Fruit fly (Drosophila melanogaster) Kc167 (cell line): Measurements from ENCODE around the gene tut.

ENCODE experiments used
- Myc ChIP-seq: fragments of >200 bp; optimal IDR thresholded peaks from 2 replicates; lab custom pipeline; 2017; ENCODE audit warnings: missing external identifiers
- Sin3A ChIP-seq: fragments of >200 bp; optimal IDR thresholded peaks from 2 replicates; lab custom pipeline; 2018; ENCODE audit warnings: missing external identifiers
- h ChIP-seq: fragments of >200 bp; optimal IDR thresholded peaks from 3 replicates; lab custom pipeline; 2018; ENCODE audit warnings: missing external identifiers
- insv ChIP-seq: fragments of >200 bp; optimal IDR thresholded peaks from 3 replicates; lab custom pipeline; 2018; ENCODE audit warnings: missing external identifiers
- psq ChIP-seq: fragments of >200 bp; optimal IDR thresholded peaks from 2 replicates; lab custom pipeline; 2017; ENCODE audit warnings: missing external identifiers
- ttk ChIP-seq: sonication (Bioruptor generic); optimal IDR thresholded peaks from 2 replicates; lab custom pipeline; 2017; ENCODE audit warnings: missing external identifiers

The tut gene

DNA sequence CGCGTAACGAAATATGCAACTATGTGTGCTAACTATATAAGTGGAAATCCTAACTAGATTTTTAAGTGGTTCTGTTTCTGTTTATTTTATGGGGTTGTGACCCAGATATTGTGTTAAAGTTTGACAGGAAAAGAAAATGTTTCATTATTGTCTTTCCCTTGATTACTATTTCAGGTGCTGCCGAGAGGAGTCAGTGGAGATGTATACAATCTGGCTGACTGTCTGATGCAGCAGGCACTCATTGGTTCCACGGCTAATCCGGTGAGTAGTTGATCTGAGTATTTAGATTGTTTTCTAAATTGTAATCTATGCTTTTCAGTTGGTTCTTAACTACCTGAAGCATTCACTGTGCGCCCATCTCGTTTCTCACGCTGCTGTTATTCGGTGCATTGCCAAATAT, 17.5 kb downstream of the tut start, which contains the start of gene CG7387:
TSS of gene CG7387 (minus strand) at position 101 of the 400 bp plus-strand sequence.
- TF ChIP-seq Sin3A (lab: Kevin White, UChicago) (no peak), insv (lab: Kevin White, UChicago) (no peak), h (no peak), Myc (lab: Kevin White, UChicago) (no peak), ttk (lab: Kevin White, UChicago) (no peak), psq (no peak)

DNA sequence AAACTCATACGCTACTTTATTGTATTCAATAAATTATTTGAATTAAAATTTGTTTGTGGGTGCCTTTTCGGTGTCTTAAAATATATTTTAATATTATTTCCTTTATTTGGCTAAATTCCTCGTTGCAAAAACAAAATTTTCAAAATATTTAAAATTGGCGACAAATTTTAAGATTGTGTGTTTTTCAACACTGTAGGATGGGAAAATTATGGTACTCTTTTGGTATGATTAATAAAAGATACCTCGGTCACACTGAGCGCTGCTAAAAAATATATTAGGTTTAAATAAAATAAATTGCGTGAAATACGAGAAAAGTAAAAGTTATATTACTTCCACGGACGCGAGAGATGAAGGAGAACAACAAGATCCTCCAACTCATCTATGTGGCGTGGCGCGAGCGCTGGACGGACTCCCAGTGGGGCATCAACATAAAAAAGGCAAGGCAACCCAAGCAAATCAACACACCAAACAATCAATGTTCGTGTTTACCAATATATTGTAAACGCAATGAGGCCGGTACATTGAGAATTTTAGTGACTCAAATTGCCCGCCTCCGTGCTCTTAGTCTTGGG, 19.4 kb downstream of the tut start, which contains the start of gene MED24:
TSS of gene MED24 (plus strand) at position 229 of the 572 bp plus-strand sequence.
- TF ChIP-seq insv (lab: Kevin White, UChicago): no peak
- TF ChIP-seq Sin3A (lab: Kevin White, UChicago): no peak
- TF ChIP-seq h: no peak
- no peak for TF ChIP-seq psq
- no peak for TF ChIP-seq ttk (lab: Kevin White, UChicago)
- no peak for TF ChIP-seq Myc (lab: Kevin White, UChicago)

DNA sequence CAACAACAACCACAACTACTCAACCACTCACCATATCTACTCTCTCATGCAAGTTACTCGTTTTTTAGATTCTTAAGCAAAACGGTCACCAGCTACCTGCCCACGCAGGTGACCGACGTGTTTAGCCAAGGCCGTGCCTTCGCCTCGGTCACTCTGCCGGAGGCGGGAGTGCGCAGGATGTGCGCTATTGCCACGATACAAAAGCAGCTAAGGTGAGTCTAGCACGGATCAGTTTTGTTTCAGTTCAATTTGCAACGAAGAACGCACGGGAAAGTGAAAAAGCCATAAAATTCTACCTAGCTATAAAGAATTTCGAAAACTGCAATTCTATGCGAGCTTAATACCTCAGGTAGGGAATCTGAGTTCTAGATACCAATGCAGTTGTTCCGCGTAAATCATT, 21.3 kb downstream of the tut start:
- TF ChIP-seq psq: no peak
- no peak for TF ChIP-seq ttk (lab: Kevin White, UChicago)
- TF ChIP-seq Sin3A (lab: Kevin White, UChicago): no peak
- TF ChIP-seq insv (lab: Kevin White, UChicago): no peak
- no peak for TF ChIP-seq h
- TF ChIP-seq Myc (lab: Kevin White, UChicago): no peak

DNA sequence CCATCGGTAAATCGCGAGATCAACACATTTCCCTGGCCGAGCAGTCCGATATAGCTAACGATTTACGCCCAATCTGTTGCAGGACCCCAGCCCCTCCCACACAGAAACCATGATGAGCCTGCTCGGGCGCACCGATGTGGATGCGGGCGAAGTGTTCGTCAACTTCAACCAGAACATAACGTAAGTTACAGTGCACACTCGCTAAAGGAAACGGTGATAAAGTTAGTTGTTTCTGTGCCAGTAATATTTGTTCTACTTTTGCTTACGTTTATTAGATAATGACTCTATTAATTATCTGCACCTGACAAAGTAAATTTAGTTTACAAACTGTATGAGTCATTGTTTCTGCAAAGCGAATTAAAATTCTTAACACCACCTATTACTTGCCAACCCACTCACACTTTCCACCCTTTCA, 23.1 kb downstream of the tut start:
- TF ChIP-seq psq (no peak), Sin3A (lab: Kevin White, UChicago) (no peak), Myc (lab: Kevin White, UChicago) (no peak), insv (lab: Kevin White, UChicago) (no peak), ttk (lab: Kevin White, UChicago) (no peak), h (no peak)

DNA sequence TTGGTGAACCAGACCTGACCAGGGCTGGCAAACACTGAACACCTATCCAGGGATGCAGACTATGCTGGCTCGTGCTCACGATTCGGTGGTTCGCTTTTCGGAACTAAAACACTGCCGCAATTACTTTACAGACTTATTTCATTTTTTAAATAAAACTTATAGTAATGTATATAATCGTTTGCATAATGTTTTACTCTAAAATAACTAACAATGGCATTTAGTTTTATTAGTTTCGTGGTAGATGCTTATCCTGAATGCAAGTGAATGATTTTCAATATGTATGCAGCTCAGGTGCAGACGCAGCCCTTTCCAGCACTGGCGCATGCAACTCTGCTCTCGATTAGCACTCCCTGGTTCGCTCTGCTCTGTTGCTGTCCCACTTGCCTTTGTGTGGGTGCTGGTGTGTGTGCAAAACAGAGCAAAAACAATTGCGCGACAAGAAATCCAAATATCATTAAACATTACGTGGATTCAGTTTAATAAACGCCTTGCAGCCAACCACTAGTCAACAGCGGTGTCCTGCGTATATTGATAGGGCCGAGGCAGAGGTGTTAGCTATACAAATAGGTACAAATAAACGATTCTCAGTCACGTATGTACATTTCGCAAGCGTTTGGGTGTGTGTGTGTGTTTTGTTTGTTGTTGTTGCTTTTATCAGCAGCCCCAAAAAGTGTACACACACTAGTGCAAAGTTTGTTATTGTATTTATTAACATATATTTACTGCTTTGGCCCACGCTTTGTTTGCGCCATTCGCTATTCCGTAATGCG, 23.7 kb downstream of the tut start, which contains the start of the genes ERR and Atg18a:
TSS of gene ERR (minus strand) at position 45 of the 770 bp plus-strand sequence.
TSS of gene Atg18a (plus strand) at position 231 of the 770 bp plus-strand sequence.
- TF ChIP-seq psq (no peak), Sin3A (lab: Kevin White, UChicago) (no peak), ttk (lab: Kevin White, UChicago) (no peak), h (no peak), Myc (lab: Kevin White, UChicago) (no peak), insv (lab: Kevin White, UChicago) (no peak)

DNA sequence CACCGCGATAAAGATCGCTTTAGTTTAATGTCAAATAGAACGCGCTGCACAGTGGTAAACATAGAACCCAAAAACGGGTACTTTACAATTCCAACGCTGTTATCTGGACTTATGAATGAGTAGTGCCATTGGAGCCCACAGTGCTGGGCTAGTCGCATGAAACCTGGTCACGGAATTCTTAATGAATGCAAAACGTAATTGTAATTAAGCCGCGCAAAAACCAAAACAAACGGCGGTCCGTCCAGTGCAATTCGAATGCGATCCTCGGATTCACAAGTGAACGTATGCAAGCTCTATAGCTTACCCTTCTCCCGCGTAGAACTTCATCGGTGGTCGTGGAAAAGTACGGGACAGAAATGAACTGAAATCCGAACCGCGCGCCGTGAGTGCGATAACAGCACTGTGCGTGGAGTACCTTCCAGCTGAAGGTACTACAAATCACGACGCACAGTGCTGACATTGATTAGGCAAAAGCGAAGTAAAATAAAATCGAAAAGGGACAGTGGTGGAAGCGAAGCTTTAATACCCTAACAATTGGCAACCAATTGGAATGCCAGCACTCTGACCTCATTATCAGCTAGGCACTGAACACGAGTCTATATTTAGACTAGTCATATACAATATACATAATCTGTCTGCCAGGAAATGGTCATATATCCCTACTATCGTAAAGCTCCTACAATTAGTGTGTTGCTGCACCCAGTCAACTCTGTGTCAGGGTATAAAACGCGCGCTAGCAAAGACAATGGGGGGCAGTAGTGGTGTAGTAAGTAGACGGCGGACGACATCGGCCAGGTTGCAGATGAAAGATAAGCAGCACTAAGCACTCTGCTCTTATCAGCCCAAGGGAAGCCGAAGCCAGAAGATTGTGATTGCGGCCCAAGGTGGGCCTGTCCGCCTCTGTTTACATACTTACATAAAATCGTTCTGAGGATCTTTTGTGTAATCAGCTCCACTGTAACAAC, 25.0 kb downstream of the tut start:
- TF ChIP-seq h (no peak), Myc (lab: Kevin White, UChicago) (no peak), Sin3A (lab: Kevin White, UChicago) (no peak), ttk (lab: Kevin White, UChicago) (no peak), insv (lab: Kevin White, UChicago) (no peak), psq (no peak)

DNA sequence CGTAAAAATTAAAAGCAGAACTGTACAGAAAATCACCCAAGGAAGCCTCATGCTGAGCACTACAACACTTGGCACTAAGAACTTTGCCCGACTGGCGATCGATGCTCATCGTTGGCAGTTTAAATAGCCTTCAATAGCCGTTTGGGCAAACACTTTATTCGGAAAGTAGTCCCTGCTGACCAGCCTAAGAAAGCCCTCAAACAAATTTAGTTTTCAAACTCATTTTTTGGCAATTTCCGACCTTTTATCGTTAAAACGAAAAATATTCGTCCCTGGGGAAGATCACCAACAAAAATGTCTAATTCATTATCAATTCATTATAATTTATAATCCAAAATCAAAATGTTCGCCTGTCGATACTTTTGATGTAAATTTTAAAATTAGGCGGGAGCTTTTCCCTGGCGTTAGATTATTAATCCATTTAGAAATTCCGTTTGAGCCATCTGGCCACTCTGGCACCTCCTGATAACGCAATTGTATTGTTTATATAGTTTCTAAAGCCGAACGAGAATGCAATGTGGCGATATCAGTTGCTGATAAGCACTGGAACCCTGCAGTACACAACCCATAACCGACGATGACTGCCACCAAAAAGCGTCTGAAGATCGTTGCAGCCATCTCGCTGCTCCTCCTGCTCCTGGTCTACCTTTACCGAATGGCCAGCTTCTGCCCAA, 29.9 kb downstream of the tut start, which contains the start of the genes mthl7 and Uxs:
TSS of gene mthl7 (minus strand) at position 51 of the 674 bp plus-strand sequence.
TSS of gene Uxs (plus strand) at position 460 of the 674 bp plus-strand sequence.
- TF ChIP-seq insv (lab: Kevin White, UChicago) (no peak), Sin3A (lab: Kevin White, UChicago) (no peak), h (no peak), psq (no peak), ttk (lab: Kevin White, UChicago) (no peak)

DNA sequence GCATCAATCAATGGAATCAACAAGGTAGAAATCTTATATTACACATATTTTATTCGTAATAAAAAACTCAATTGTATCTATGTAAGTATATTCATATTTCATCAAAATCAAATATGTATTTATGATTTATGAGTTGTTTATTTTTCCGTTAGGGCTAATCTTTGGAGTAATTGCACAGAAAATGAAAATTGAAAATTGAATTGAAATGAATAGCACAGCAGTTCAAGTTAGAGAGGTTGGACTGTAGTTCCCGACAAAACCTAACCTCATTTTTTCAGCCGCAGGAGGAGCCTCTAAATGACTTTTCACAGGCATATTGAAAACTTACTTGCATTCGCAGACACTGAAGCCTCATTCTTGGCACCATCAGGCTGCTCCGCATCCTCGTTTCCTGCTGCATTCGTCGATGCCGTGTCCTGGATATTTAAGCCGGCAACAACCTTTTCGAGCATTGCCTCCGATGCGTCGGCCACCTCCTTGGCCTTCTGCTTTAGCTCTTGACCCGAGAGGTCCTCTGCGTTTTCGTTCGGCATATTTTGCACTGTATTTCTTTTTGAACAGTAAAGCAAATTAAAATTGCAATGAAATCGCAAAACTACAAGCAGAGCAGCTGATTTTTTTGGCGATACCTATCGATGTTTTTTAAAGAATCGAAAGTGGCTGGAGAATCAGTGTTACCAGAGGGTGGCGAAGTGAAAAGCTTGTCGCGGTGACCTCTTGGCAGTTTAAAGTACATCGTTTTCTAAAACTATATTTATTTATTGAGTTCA, 32.6 kb downstream of the tut start, which contains the start of gene Nmt:
TSS of gene Nmt (minus strand) at position 635 of the 770 bp plus-strand sequence.
- TF ChIP-seq h (no peak), Sin3A (lab: Kevin White, UChicago) (no peak), ttk (lab: Kevin White, UChicago) (no peak), psq (no peak), insv (lab: Kevin White, UChicago) (no peak), Myc (lab: Kevin White, UChicago) (no peak)

DNA sequence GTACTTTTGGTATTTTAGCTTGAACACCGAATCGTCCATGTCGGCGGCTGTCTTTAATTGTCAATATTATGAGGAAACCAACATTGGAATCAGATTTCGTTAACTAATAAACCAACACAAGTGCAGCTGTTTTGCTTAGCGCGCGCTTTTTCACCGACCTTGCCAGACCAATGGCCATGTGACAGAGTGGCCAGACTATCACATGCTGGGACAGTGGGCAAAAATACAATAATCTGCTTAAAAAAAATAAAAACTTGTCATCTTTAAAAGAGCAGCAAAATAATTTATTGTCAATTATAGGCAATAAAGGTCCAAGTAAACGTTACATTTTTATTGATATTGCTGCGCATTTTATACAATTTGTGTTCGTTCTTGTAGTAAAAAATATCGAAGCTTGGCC, 34.7 kb downstream of the tut start, which contains the start of gene RecQ4:
TSS of gene RecQ4 (minus strand) at position 161 of the 400 bp plus-strand sequence.
- TF ChIP-seq Myc (lab: Kevin White, UChicago) (no peak), Sin3A (lab: Kevin White, UChicago) (no peak), ttk (lab: Kevin White, UChicago) (no peak), psq (no peak)

DNA sequence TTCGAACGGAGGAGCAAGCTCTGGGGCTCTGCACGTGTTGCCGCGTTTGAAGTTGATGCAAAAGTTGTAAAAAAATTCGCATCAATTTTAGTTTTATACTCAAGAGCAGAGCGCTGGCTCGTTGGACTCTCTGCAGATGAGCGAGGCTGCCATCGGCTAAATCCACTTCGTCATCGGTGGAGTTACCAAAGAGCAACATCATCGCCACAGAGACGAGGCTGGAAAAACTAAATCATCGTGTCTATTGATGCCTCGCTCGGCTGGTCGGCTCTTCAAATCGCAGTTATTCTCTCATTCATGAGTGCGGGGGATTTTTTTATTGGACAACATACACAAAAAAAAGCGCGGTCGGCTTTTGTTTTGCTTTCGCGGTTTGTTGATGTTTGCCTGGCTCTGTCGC, 45.1 kb downstream of the tut start, which contains the start of gene CG13675:
TSS of gene CG13675 (minus strand) at position 83 of the 400 bp plus-strand sequence.
- TF ChIP-seq psq: no peak
- no peak for TF ChIP-seq Myc (lab: Kevin White, UChicago)
- TF ChIP-seq ttk (lab: Kevin White, UChicago): no peak
- no peak for TF ChIP-seq h
- no peak for TF ChIP-seq Sin3A (lab: Kevin White, UChicago)
- TF ChIP-seq insv (lab: Kevin White, UChicago): no peak
